Worm (Caenorhabditis elegans) whole organism, mixed stage, embryonic: ENCODE measurements around the gene twnk-1.
A peak's percentile ranks its signal among the peaks of the same experiment; 100 is the strongest.

Experiments used
- M03D4.4 ChIP-seq: sonication (generic microtip); optimal IDR thresholded peaks from 2 replicates; lab custom pipeline; 2017; ENCODE audit warnings: mild to moderate bottlenecking, missing genetic modification characterization, missing compliant biosample characterization
- bed-3 ChIP-seq: fragments of 200-800 bp; sonication (Bioruptor generic); optimal IDR thresholded peaks from 3 replicates; lab custom pipeline; 2018; ENCODE audit warnings: mild to moderate bottlenecking, missing genetic modification characterization, moderate library complexity, missing compliant biosample characterization
- blmp-1 ChIP-seq: fragments of 150-350 bp; optimal IDR thresholded peaks from 2 replicates; lab custom pipeline; 2014; ENCODE audit warnings: missing biosample characterization, missing genetic modification characterization
- ceh-43 ChIP-seq: fragments of 200-800 bp; sonication (Bioruptor generic); optimal IDR thresholded peaks from 2 replicates; lab custom pipeline; 2018; ENCODE audit warnings: mild to moderate bottlenecking, missing genetic modification characterization, moderate library complexity, missing compliant biosample characterization
- ceh-83 ChIP-seq: fragments of 200-800 bp; sonication (Bioruptor generic); optimal IDR thresholded peaks from 2 replicates; lab custom pipeline; 2018; ENCODE audit warnings: mild to moderate bottlenecking, missing genetic modification characterization, missing compliant biosample characterization
- ces-1 ChIP-seq: fragments of 150-350 bp; optimal IDR thresholded peaks from 2 replicates; lab custom pipeline; 2014; ENCODE audit warnings: missing biosample characterization, missing genetic modification reagents, missing genetic modification characterization
- cnd-1 ChIP-seq: fragments of 200-800 bp; sonication (Bioruptor generic); optimal IDR thresholded peaks from 2 replicates; lab custom pipeline; 2018; ENCODE audit warnings: mild to moderate bottlenecking, missing genetic modification characterization, missing compliant biosample characterization
- drap-1 ChIP-seq: fragments of 200-800 bp; sonication (Bioruptor generic); optimal IDR thresholded peaks from 3 replicates; lab custom pipeline; 2018; ENCODE audit warnings: mild to moderate bottlenecking, missing genetic modification characterization, missing compliant biosample characterization
- elt-1 ChIP-seq: sonication (generic microtip); optimal IDR thresholded peaks from 2 replicates; lab custom pipeline; 2017; ENCODE audit warnings: missing genetic modification characterization, mild to moderate bottlenecking, missing compliant biosample characterization, antibody characterized with exemption, moderate library complexity, borderline replicate concordance; ENCODE audit not compliant: insufficient read depth
- elt-3 ChIP-seq: fragments of 150-350 bp; optimal IDR thresholded peaks from 2 replicates; lab custom pipeline; 2014; ENCODE audit warnings: missing biosample characterization, missing genetic modification characterization
- flh-1 ChIP-seq: fragments of 200-800 bp; sonication (Bioruptor generic); optimal IDR thresholded peaks from 2 replicates; lab custom pipeline; 2018; ENCODE audit warnings: mild to moderate bottlenecking, missing genetic modification characterization, moderate library complexity, missing compliant biosample characterization
- ham-2 ChIP-seq: fragments of 200-800 bp; sonication (Bioruptor generic); optimal IDR thresholded peaks from 2 replicates; lab custom pipeline; 2018; ENCODE audit warnings: mild to moderate bottlenecking, missing genetic modification characterization, missing compliant biosample characterization
- hlh-1 ChIP-seq: fragments of 150-350 bp; optimal IDR thresholded peaks from 2 replicates; lab custom pipeline; 2014; ENCODE audit warnings: missing biosample characterization, missing genetic modification reagents, missing genetic modification characterization
- lin-32 ChIP-seq: fragments of 200-800 bp; sonication (Bioruptor generic); optimal IDR thresholded peaks from 2 replicates; lab custom pipeline; 2018; ENCODE audit warnings: mild to moderate bottlenecking, missing genetic modification characterization, missing compliant biosample characterization
- lsy-2 ChIP-seq: fragments of 150-350 bp; optimal IDR thresholded peaks from 2 replicates; lab custom pipeline; 2014; ENCODE audit warnings: missing biosample characterization, missing genetic modification characterization
- mab-5 ChIP-seq: fragments of 150-350 bp; optimal IDR thresholded peaks from 2 replicates; lab custom pipeline; 2014; ENCODE audit warnings: missing biosample characterization, missing genetic modification characterization
- mep-1 ChIP-seq: fragments of 150-350 bp; optimal IDR thresholded peaks from 2 replicates; lab custom pipeline; 2017; ENCODE audit warnings: missing biosample characterization, missing genetic modification reagents, missing genetic modification characterization, inconsistent platforms
- mls-2 ChIP-seq: sonication (generic microtip); optimal IDR thresholded peaks from 2 replicates; lab custom pipeline; 2016; ENCODE audit warnings: mild to moderate bottlenecking, missing genetic modification characterization, moderate library complexity, missing compliant biosample characterization
- nhr-12 ChIP-seq: fragments of 150-350 bp; optimal IDR thresholded peaks from 2 replicates; lab custom pipeline; 2014; ENCODE audit warnings: missing biosample characterization, missing genetic modification characterization
- nhr-2 ChIP-seq: fragments of 150-350 bp; optimal IDR thresholded peaks from 2 replicates; lab custom pipeline; 2014; ENCODE audit warnings: missing biosample characterization, missing genetic modification characterization
- nhr-237 ChIP-seq: fragments of 150-350 bp; optimal IDR thresholded peaks from 2 replicates; lab custom pipeline; 2014; ENCODE audit warnings: missing biosample characterization, missing genetic modification characterization
- nhr-28 ChIP-seq: fragments of 150-350 bp; optimal IDR thresholded peaks from 2 replicates; lab custom pipeline; 2014; ENCODE audit warnings: missing biosample characterization, missing genetic modification characterization
- nhr-76 ChIP-seq: sonication (generic microtip); optimal IDR thresholded peaks from 2 replicates; lab custom pipeline; 2017; ENCODE audit warnings: missing biosample characterization, missing genetic modification characterization
- pha-4 ChIP-seq: fragments of 150-350 bp; optimal IDR thresholded peaks from 2 replicates; lab custom pipeline; 2018; ENCODE audit warnings: missing biosample characterization, missing genetic modification reagents, missing genetic modification characterization
- sem-2 ChIP-seq: fragments of 200-800 bp; sonication (Bioruptor generic); optimal IDR thresholded peaks from 2 replicates; lab custom pipeline; 2018; ENCODE audit warnings: mild to moderate bottlenecking, missing genetic modification characterization, missing compliant biosample characterization
- snpc-4 ChIP-seq: fragments of 150-350 bp; optimal IDR thresholded peaks from 2 replicates; lab custom pipeline; 2014; ENCODE audit warnings: missing biosample characterization, missing genetic modification characterization
- sptf-1 ChIP-seq: sonication (generic microtip); optimal IDR thresholded peaks from 2 replicates; lab custom pipeline; 2017; ENCODE audit warnings: mild to moderate bottlenecking, missing genetic modification characterization, moderate library complexity, missing compliant biosample characterization
- tbx-8 ChIP-seq: fragments of 200-800 bp; sonication (Bioruptor generic); optimal IDR thresholded peaks from 2 replicates; lab custom pipeline; 2018; ENCODE audit warnings: mild to moderate bottlenecking, missing genetic modification characterization, moderate library complexity, missing compliant biosample characterization
- unc-120 ChIP-seq: sonication (generic microtip); optimal IDR thresholded peaks from 2 replicates; lab custom pipeline; 2017; ENCODE audit warnings: missing genetic modification characterization, missing compliant biosample characterization; ENCODE audit not compliant: poor library complexity, severe bottlenecking
- unc-39 ChIP-seq: fragments of 150-350 bp; optimal IDR thresholded peaks from 2 replicates; lab custom pipeline; 2014; ENCODE audit warnings: missing biosample characterization, missing genetic modification characterization
- unc-62 ChIP-seq: fragments of 150-350 bp; optimal IDR thresholded peaks from 2 replicates; lab custom pipeline; 2014; ENCODE audit warnings: missing biosample characterization, missing genetic modification reagents, missing genetic modification characterization
- zip-8 ChIP-seq: fragments of 150-350 bp; optimal IDR thresholded peaks from 2 replicates; lab custom pipeline; 2014; ENCODE audit warnings: missing biosample characterization, missing genetic modification characterization
- ztf-11 ChIP-seq: fragments of 150-350 bp; optimal IDR thresholded peaks from 2 replicates; lab custom pipeline; 2014; ENCODE audit warnings: missing biosample characterization, missing genetic modification characterization

The twnk-1 gene

ce11 chrX:5813030-5813429, 22.0 kb downstream of the twnk-1 start:
- no peak for TF ChIP-seq elt-3 (tag; lab: Kevin White, UChicago)
- TF ChIP-seq ham-2 (GFP tag; lab: Kevin White, UChicago) = no peak
- TF ChIP-seq unc-120 (tag; lab: Kevin White, UChicago) = no peak
- no peak for TF ChIP-seq lin-32 (GFP tag; lab: Kevin White, UChicago)
- TF ChIP-seq pha-4 (tag; lab: Kevin White, UChicago) = no peak
- no peak for TF ChIP-seq nhr-76
- no peak for TF ChIP-seq blmp-1 (tag; lab: Kevin White, UChicago)
- no peak for TF ChIP-seq mep-1 (tag; lab: Kevin White, UChicago)
- no peak for TF ChIP-seq ceh-83 (GFP tag; lab: Kevin White, UChicago)
- no peak for TF ChIP-seq nhr-237 (tag; lab: Kevin White, UChicago)
- no peak for TF ChIP-seq lsy-2 (tag; lab: Kevin White, UChicago)
- TF ChIP-seq ces-1 (GFP tag; lab: Kevin White, UChicago) = no peak
- no peak for TF ChIP-seq nhr-28
- no peak for TF ChIP-seq flh-1 (GFP tag; lab: Kevin White, UChicago)
- no peak for TF ChIP-seq zip-8 (tag; lab: Kevin White, UChicago)
- TF ChIP-seq elt-1 (tag; lab: Kevin White, UChicago) = no peak
- TF ChIP-seq unc-62 (GFP tag; lab: Kevin White, UChicago) = no peak
- TF ChIP-seq snpc-4 (tag; lab: Kevin White, UChicago) = no peak
- no peak for TF ChIP-seq bed-3 (GFP tag; lab: Kevin White, UChicago)
- no peak for TF ChIP-seq ztf-11 (tag; lab: Kevin White, UChicago)

DNA sequence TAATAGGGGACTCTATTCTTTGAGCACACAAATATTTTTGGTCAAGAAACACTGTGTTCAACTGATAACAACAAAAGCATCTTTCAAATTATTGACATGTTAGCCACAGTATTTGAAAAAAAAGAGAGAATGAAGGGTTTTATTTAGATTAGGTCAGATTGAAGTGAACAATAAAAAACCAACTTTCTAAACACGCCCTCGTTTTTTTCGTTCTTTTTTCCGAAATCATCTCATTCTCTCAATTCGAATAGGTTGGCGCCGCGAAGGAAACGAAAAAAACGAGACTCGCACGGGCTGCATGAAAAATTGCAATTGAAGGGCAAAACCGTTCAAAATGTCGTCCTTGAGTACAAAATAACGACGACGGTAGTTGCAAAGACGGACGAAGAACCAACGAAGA, 23.3 kb downstream of the twnk-1 start:
- TF ChIP-seq M03D4.4 (tag; lab: Kevin White, UChicago) = no peak
- TF ChIP-seq nhr-12 (tag; lab: Kevin White, UChicago) = no peak
- TF ChIP-seq nhr-76 = no peak
- no peak for TF ChIP-seq snpc-4 (tag; lab: Kevin White, UChicago)
- no peak for TF ChIP-seq unc-120 (tag; lab: Kevin White, UChicago)
- no peak for TF ChIP-seq ham-2 (GFP tag; lab: Kevin White, UChicago)
- no peak for TF ChIP-seq hlh-1 (tag; lab: Kevin White, UChicago)
- TF ChIP-seq blmp-1 (tag; lab: Kevin White, UChicago) = no peak
- no peak for TF ChIP-seq unc-62 (GFP tag; lab: Kevin White, UChicago)
- no peak for TF ChIP-seq mep-1 (tag; lab: Kevin White, UChicago)
- TF ChIP-seq mab-5 (tag; lab: Kevin White, UChicago) = no peak
- no peak for TF ChIP-seq nhr-237 (tag; lab: Kevin White, UChicago)
- TF ChIP-seq tbx-8 (GFP tag; lab: Kevin White, UChicago) = no peak
- no peak for TF ChIP-seq ceh-83 (GFP tag; lab: Kevin White, UChicago)
- no peak for TF ChIP-seq nhr-28
- no peak for TF ChIP-seq mls-2 (tag; lab: Kevin White, UChicago)
- TF ChIP-seq lin-32 (GFP tag; lab: Kevin White, UChicago) = no peak
- TF ChIP-seq ceh-43 (GFP tag; lab: Kevin White, UChicago) = no peak
- TF ChIP-seq sem-2 (GFP tag; lab: Kevin White, UChicago) = no peak

- TF ChIP-seq hlh-1 (tag; lab: Kevin White, UChicago) (peak; percentile 49), mep-1 (tag; lab: Kevin White, UChicago) (no peak)
Measured at ce11 chrX:5815343-5815742, 24.3 kb downstream of the twnk-1 start.

DNA sequence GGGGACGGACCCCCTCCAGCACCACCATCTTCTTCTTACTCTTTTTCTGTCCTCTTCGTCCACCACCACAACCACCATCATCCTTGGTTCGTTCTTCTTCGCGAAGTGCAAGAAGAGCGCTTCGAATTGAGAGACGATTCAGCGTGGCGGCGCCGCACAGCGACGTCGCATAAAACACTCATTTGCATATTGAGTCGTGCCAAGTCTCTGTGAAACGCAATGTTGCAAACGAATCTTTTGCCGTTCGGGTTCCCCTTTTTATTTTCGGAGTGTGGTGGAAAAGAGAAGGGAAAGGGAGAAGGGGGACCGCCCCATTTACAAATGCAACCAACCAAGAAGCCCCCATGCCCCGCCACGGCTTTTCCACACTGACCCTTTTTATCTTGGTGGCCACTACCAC, 25.3 kb downstream of the twnk-1 start:
- TF ChIP-seq M03D4.4 (tag; lab: Kevin White, UChicago) (peak; percentile 50), unc-120 (tag; lab: Kevin White, UChicago) (peak; percentile 50), cnd-1 (tag; lab: Kevin White, UChicago) (peak; percentile 11), unc-62 (GFP tag; lab: Kevin White, UChicago) (no peak), ces-1 (GFP tag; lab: Kevin White, UChicago) (peak; percentile 24), mab-5 (tag; lab: Kevin White, UChicago) (no peak), unc-39 (tag; lab: Kevin White, UChicago) (no peak), drap-1 (GFP tag; lab: Kevin White, UChicago) (peak; percentile 54), ham-2 (GFP tag; lab: Kevin White, UChicago) (peak; percentile 13), nhr-76 (no peak), sptf-1 (tag; lab: Kevin White, UChicago) (peak; percentile 14), zip-8 (tag; lab: Kevin White, UChicago) (no peak), lsy-2 (tag; lab: Kevin White, UChicago) (no peak), nhr-2 (tag; lab: Kevin White, UChicago) (no peak), snpc-4 (tag; lab: Kevin White, UChicago) (no peak), ztf-11 (tag; lab: Kevin White, UChicago) (no peak), nhr-12 (tag; lab: Kevin White, UChicago) (no peak), hlh-1 (tag; lab: Kevin White, UChicago) (no peak), tbx-8 (GFP tag; lab: Kevin White, UChicago) (no peak), mls-2 (tag; lab: Kevin White, UChicago) (peak; percentile 73)
- TF ChIP-seq, all 35 proteins: peak for 8
